Fruit fly (Drosophila melanogaster) whole organism, prepupa: ENCODE results near the gene Acp65Aa.
A peak's percentile ranks its signal among the peaks of the same experiment; 100 is the strongest.

Experiments used
- Blimp-1 ChIP-seq: fragments of 200-800 bp; sonication (Bioruptor generic); optimal IDR thresholded peaks from 3 replicates; lab custom pipeline; 2017; ENCODE audit warnings: missing biosample characterization, missing genetic modification characterization, mild to moderate bottlenecking, moderate library complexity, missing genetic modification reagents
- CG10631 ChIP-seq: fragments of 200-800 bp; sonication (Bioruptor generic); optimal IDR thresholded peaks from 2 replicates; lab custom pipeline; 2016; ENCODE audit warnings: missing biosample characterization, missing genetic modification characterization
- CG10669 ChIP-seq: fragments of 200-800 bp; sonication (Bioruptor generic); optimal IDR thresholded peaks from 3 replicates; lab custom pipeline; 2018; ENCODE audit warnings: missing biosample characterization, mild to moderate bottlenecking, missing genetic modification characterization, moderate library complexity
- CG11294 ChIP-seq: fragments of 200-800 bp; sonication (Bioruptor generic); IDR thresholded peaks from 2 replicates; pipeline ENCODE4 v1.3.6; 2022; ENCODE audit warnings: missing biosample characterization, missing genetic modification characterization
- CG15336 ChIP-seq: fragments of 200-800 bp; sonication (Bioruptor generic); IDR thresholded peaks from 2 replicates; pipeline ENCODE4 v1.3.6; 2022; ENCODE audit warnings: missing biosample characterization, missing genetic modification characterization
- CG1621 ChIP-seq: fragments of 200-800 bp; sonication (Bioruptor generic); optimal IDR thresholded peaks from 3 replicates; lab custom pipeline; 2018; ENCODE audit warnings: missing biosample characterization, mild to moderate bottlenecking, missing genetic modification characterization
- CG16779 ChIP-seq: fragments of 200-800 bp; sonication (Bioruptor generic); optimal IDR thresholded peaks from 3 replicates; lab custom pipeline; 2017; ENCODE audit warnings: missing biosample characterization, mild to moderate bottlenecking, missing genetic modification characterization
- CG31627 ChIP-seq: fragments of 200-800 bp; sonication (Bioruptor generic); optimal IDR thresholded peaks from 3 replicates; lab custom pipeline; 2016; ENCODE audit warnings: missing biosample characterization, missing genetic modification characterization
- CG32006 ChIP-seq: fragments of 200-800 bp; sonication (Bioruptor generic); optimal IDR thresholded peaks from 3 replicates; lab custom pipeline; 2017; ENCODE audit warnings: missing biosample characterization, mild to moderate bottlenecking, missing genetic modification characterization
- CG34406 ChIP-seq: fragments of 200-800 bp; sonication (Bioruptor generic); optimal IDR thresholded peaks from 3 replicates; lab custom pipeline; 2016; ENCODE audit warnings: missing biosample characterization, missing genetic modification characterization
- CG3919 ChIP-seq: fragments of 200-800 bp; sonication (Bioruptor generic); optimal IDR thresholded peaks from 3 replicates; lab custom pipeline; 2016; ENCODE audit warnings: missing biosample characterization, missing genetic modification characterization
- CG4318 ChIP-seq: fragments of 200-800 bp; sonication (Bioruptor generic); optimal IDR thresholded peaks from 3 replicates; lab custom pipeline; 2017; ENCODE audit warnings: missing biosample characterization, mild to moderate bottlenecking, missing genetic modification characterization
- CG6163 ChIP-seq: fragments of 200-800 bp; sonication (Bioruptor generic); IDR thresholded peaks from 3 replicates; pipeline ENCODE4 v1.3.6; 2022; ENCODE audit warnings: missing biosample characterization, missing genetic modification characterization
- CG6276 ChIP-seq: fragments of 200-800 bp; sonication (Bioruptor generic); optimal IDR thresholded peaks from 2 replicates; lab custom pipeline; 2017; ENCODE audit warnings: missing biosample characterization, mild to moderate bottlenecking, missing genetic modification characterization
- CG6792 ChIP-seq: fragments of 200-800 bp; sonication (Bioruptor generic); optimal IDR thresholded peaks from 3 replicates; lab custom pipeline; 2016; ENCODE audit warnings: missing biosample characterization, missing genetic modification characterization
- CG6808 ChIP-seq: fragments of 200-800 bp; sonication (Bioruptor generic); optimal IDR thresholded peaks from 3 replicates; lab custom pipeline; 2017; ENCODE audit warnings: missing biosample characterization, missing genetic modification characterization, mild to moderate bottlenecking, moderate library complexity, missing genetic modification reagents
- CG6854 ChIP-seq: fragments of 200-800 bp; sonication (Bioruptor generic); optimal IDR thresholded peaks from 2 replicates; lab custom pipeline; 2017; ENCODE audit warnings: missing biosample characterization, mild to moderate bottlenecking, missing genetic modification characterization
- CG8119 ChIP-seq: fragments of 200-800 bp; sonication (Bioruptor generic); IDR thresholded peaks from 3 replicates; pipeline ENCODE4 v1.3.6; 2022; ENCODE audit warnings: missing biosample characterization, missing genetic modification characterization
- CG8319 ChIP-seq: fragments of 200-800 bp; sonication (Bioruptor generic); optimal IDR thresholded peaks from 3 replicates; lab custom pipeline; 2016; ENCODE audit warnings: missing biosample characterization, missing genetic modification characterization
- CG9139 ChIP-seq: fragments of 200-800 bp; sonication (Bioruptor generic); optimal IDR thresholded peaks from 3 replicates; lab custom pipeline; 2017; ENCODE audit warnings: missing biosample characterization, mild to moderate bottlenecking, missing genetic modification characterization
- Eip75B ChIP-seq: fragments of 200-800 bp; sonication (Bioruptor generic); optimal IDR thresholded peaks from 3 replicates; lab custom pipeline; 2016; ENCODE audit warnings: missing biosample characterization, missing genetic modification characterization
- Eip78C ChIP-seq: fragments of 200-800 bp; sonication (Bioruptor generic); peaks from one replicate; lab custom pipeline; 2016; ENCODE audit warnings: missing biosample characterization, missing genetic modification characterization
- Ets21C ChIP-seq: fragments of 200-800 bp; sonication (Bioruptor generic); optimal IDR thresholded peaks from 3 replicates; lab custom pipeline; 2016; ENCODE audit warnings: missing biosample characterization, missing genetic modification characterization
- Ets96B ChIP-seq: fragments of 200-800 bp; optimal IDR thresholded peaks from 2 replicates; lab custom pipeline; 2019; ENCODE audit warnings: missing biosample characterization, mild to moderate bottlenecking, missing genetic modification characterization, moderate library complexity
- Gug ChIP-seq: fragments of 200-800 bp; sonication (Bioruptor generic); IDR thresholded peaks from 2 replicates; pipeline ENCODE4 v1.3.6; 2022; ENCODE audit warnings: missing biosample characterization, missing genetic modification characterization
- Hr39 ChIP-seq: fragments of 200-800 bp; sonication (Bioruptor generic); optimal IDR thresholded peaks from 2 replicates; lab custom pipeline; 2016; ENCODE audit warnings: missing biosample characterization, missing genetic modification characterization
- Hr4 ChIP-seq: fragments of 200-800 bp; sonication (Bioruptor generic); optimal IDR thresholded peaks from 3 replicates; lab custom pipeline; 2016; ENCODE audit warnings: missing biosample characterization, missing genetic modification characterization
- Met ChIP-seq: fragments of 200-800 bp; sonication (Bioruptor generic); optimal IDR thresholded peaks from 3 replicates; lab custom pipeline; 2016; ENCODE audit warnings: missing biosample characterization, missing genetic modification characterization
- Smox ChIP-seq: fragments of 200-800 bp; sonication (Bioruptor generic); optimal IDR thresholded peaks from 3 replicates; lab custom pipeline; 2016; ENCODE audit warnings: missing biosample characterization, missing genetic modification characterization
- Sox102F ChIP-seq: fragments of 200-800 bp; sonication (Bioruptor generic); optimal IDR thresholded peaks from 2 replicates; lab custom pipeline; 2016; ENCODE audit warnings: missing biosample characterization, mild to moderate bottlenecking, missing genetic modification characterization
- Sox14 ChIP-seq: fragments of 200-800 bp; sonication (Bioruptor generic); optimal IDR thresholded peaks from 3 replicates; lab custom pipeline; 2016; ENCODE audit warnings: missing biosample characterization, missing genetic modification characterization
- Sox15 ChIP-seq: fragments of 200-800 bp; sonication (Bioruptor generic); optimal IDR thresholded peaks from 3 replicates; lab custom pipeline; 2016; ENCODE audit warnings: missing biosample characterization, missing genetic modification characterization
- cyc ChIP-seq: fragments of 200-800 bp; sonication (Bioruptor generic); optimal IDR thresholded peaks from 3 replicates; lab custom pipeline; 2016; ENCODE audit warnings: missing biosample characterization, missing genetic modification characterization
- dac ChIP-seq: fragments of 200-800 bp; sonication (Bioruptor generic); optimal IDR thresholded peaks from 2 replicates; lab custom pipeline; 2017; ENCODE audit warnings: missing biosample characterization, mild to moderate bottlenecking, missing genetic modification characterization
- dsx ChIP-seq: fragments of 200-800 bp; optimal IDR thresholded peaks from 3 replicates; lab custom pipeline; 2019; ENCODE audit warnings: missing biosample characterization, mild to moderate bottlenecking, missing genetic modification characterization, moderate library complexity; ENCODE audit not compliant: poor library complexity, severe bottlenecking
- eg ChIP-seq: fragments of 200-800 bp; sonication (Bioruptor generic); IDR thresholded peaks from 3 replicates; pipeline ENCODE4 v1.3.6; 2022; ENCODE audit warnings: missing biosample characterization, missing genetic modification characterization
- esn ChIP-seq: fragments of 200-800 bp; sonication (Bioruptor generic); optimal IDR thresholded peaks from 2 replicates; lab custom pipeline; 2016; ENCODE audit warnings: missing biosample characterization, mild to moderate bottlenecking, missing genetic modification characterization, moderate library complexity
- fd59A ChIP-seq: fragments of 200-800 bp; sonication (Bioruptor generic); optimal IDR thresholded peaks from 2 replicates; lab custom pipeline; 2017; ENCODE audit warnings: missing biosample characterization, mild to moderate bottlenecking, missing genetic modification characterization, missing genetic modification reagents
- fd85E ChIP-seq: fragments of 200-800 bp; sonication (Bioruptor generic); optimal IDR thresholded peaks from 3 replicates; lab custom pipeline; 2016; ENCODE audit warnings: missing biosample characterization, missing genetic modification characterization
- fkh ChIP-seq: fragments of 200-800 bp; sonication (Bioruptor generic); optimal IDR thresholded peaks from 3 replicates; lab custom pipeline; 2017; ENCODE audit warnings: missing biosample characterization, mild to moderate bottlenecking, missing genetic modification characterization, moderate library complexity
- lz ChIP-seq: fragments of 200-800 bp; sonication (Bioruptor generic); optimal IDR thresholded peaks from 3 replicates; lab custom pipeline; 2016; ENCODE audit warnings: missing biosample characterization, missing genetic modification characterization
- net ChIP-seq: fragments of 200-800 bp; sonication (Bioruptor generic); optimal IDR thresholded peaks from 3 replicates; lab custom pipeline; 2016; ENCODE audit warnings: missing biosample characterization, missing genetic modification characterization
- pdm3 ChIP-seq: fragments of 200-800 bp; sonication (Bioruptor generic); optimal IDR thresholded peaks from 3 replicates; lab custom pipeline; 2016; ENCODE audit warnings: missing biosample characterization, missing genetic modification characterization
- ss ChIP-seq, 2 experiments: fragments of 200-800 bp; sonication (Bioruptor generic); optimal IDR thresholded peaks; 2 replicates in 1 of 2; 3 replicates in 1 of 2; lab custom pipeline; 2017 to 2018; ENCODE audit warnings: mild to moderate bottlenecking in 2 of 2, missing biosample characterization in 2 of 2, missing genetic modification characterization in 2 of 2, moderate library complexity in 1 of 2
- svp ChIP-seq: fragments of 200-800 bp; sonication (Bioruptor generic); peaks from one replicate; lab custom pipeline; 2016; ENCODE audit warnings: missing biosample characterization, missing genetic modification characterization
- topi ChIP-seq: fragments of 200-800 bp; sonication (Bioruptor generic); optimal IDR thresholded peaks from 3 replicates; lab custom pipeline; 2016; ENCODE audit warnings: missing biosample characterization, missing genetic modification characterization
- vri ChIP-seq: fragments of 200-800 bp; sonication (Bioruptor generic); optimal IDR thresholded peaks from 3 replicates; lab custom pipeline; 2016; ENCODE audit warnings: missing biosample characterization, mild to moderate bottlenecking, missing genetic modification characterization

The Acp65Aa gene

DNA sequence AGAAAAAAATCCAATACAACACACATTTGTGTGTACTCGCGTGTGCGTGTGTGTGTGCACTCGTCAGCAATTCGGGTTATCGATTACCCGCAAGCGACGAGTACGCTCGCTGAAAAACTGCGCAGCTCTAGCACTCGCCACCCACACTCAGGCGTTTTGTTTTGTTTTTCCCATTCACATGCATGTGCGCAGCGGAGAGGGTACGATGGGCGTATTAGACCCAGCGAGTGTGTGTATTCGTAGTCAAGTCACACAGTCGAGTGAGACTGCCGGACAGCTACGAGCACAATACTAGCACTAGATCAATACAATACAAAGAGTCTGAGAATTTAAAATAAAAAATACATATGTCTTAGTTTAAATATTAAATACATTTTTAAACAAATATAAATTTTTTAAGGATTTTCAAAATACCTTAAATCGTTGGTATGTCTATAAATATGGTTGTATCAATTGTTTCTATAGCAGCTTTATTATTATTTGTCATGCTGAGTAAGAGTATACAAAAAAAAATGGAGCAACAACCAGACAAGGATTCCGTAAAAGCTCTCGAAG, 32.4 kb upstream of the Acp65Aa start, which contains the start of the genes D19B and CG43293 (continued):
- TF ChIP-seq CG32006 (GFP tag; lab: Kevin White, UChicago): peak; percentile 87
- peak; percentile 93 for TF ChIP-seq CG3919 (GFP tag; lab: Kevin White, UChicago)
- TF ChIP-seq CG11294 (GFP tag; lab: Robert Waterston, UW): peak; percentile 80
- TF ChIP-seq fd85E (GFP tag; lab: Kevin White, UChicago): peak; percentile 51
- peak; percentile 87 for TF ChIP-seq CG31627 (GFP tag; lab: Kevin White, UChicago)
- peak; percentile 96 for TF ChIP-seq Eip78C (GFP tag; lab: Kevin White, UChicago)
- no peak for TF ChIP-seq vri (GFP tag; lab: Kevin White, UChicago)
- TF ChIP-seq CG8319: peak; percentile 77
- peak; percentile 83 for TF ChIP-seq Ets96B
- peak; percentile 81 for TF ChIP-seq CG16779 (tag; lab: Kevin White, UChicago)
- TF ChIP-seq dac (GFP tag; lab: Kevin White, UChicago): peak; percentile 85
- peak; percentile 83 for TF ChIP-seq Smox (GFP tag; lab: Kevin White, UChicago)
- peak; percentile 72 for TF ChIP-seq Gug (GFP tag; lab: Robert Waterston, UW)
- TF ChIP-seq Blimp-1 (GFP tag; lab: Kevin White, UChicago): no peak
- peak; percentile 88 for TF ChIP-seq CG10631
- TF ChIP-seq CG10669: peak; percentile 85
- TF ChIP-seq fd59A (GFP tag; lab: Kevin White, UChicago): peak; percentile 71
- TF ChIP-seq Ets21C (GFP tag; lab: Kevin White, UChicago): peak; percentile 74
- peak; percentile 72 for TF ChIP-seq Sox15 (GFP tag; lab: Kevin White, UChicago)
- peak; percentile 88 for TF ChIP-seq Eip75B (GFP tag; lab: Kevin White, UChicago)
- TF ChIP-seq dsx (GFP tag; lab: Kevin White, UChicago): peak; percentile 77
- peak; percentile 65 for TF ChIP-seq CG6854 (GFP tag; lab: Kevin White, UChicago)
- peak; percentile 83 for TF ChIP-seq topi (GFP tag; lab: Kevin White, UChicago)
- TF ChIP-seq Sox102F (GFP tag; lab: Kevin White, UChicago): peak; percentile 88
- peak; percentile 83 for TF ChIP-seq CG34406 (GFP tag; lab: Kevin White, UChicago)
- peak; percentile 86 for TF ChIP-seq pdm3 (GFP tag; lab: Kevin White, UChicago)
- TF ChIP-seq CG6163 (GFP tag; lab: Robert Waterston, UW): peak; percentile 91
- peak; percentile 92 for TF ChIP-seq eg (GFP tag; lab: Robert Waterston, UW)
- TF ChIP-seq Hr4: peak; percentile 93
- peak; percentile 71 for TF ChIP-seq CG4318 (GFP tag; lab: Kevin White, UChicago)
- peak; percentile 89 for TF ChIP-seq fkh (GFP tag; lab: Kevin White, UChicago)
- TF ChIP-seq lz (GFP tag; lab: Kevin White, UChicago): peak; percentile 83
- TF ChIP-seq CG6792 (GFP tag; lab: Kevin White, UChicago): peak; percentile 85

DNA sequence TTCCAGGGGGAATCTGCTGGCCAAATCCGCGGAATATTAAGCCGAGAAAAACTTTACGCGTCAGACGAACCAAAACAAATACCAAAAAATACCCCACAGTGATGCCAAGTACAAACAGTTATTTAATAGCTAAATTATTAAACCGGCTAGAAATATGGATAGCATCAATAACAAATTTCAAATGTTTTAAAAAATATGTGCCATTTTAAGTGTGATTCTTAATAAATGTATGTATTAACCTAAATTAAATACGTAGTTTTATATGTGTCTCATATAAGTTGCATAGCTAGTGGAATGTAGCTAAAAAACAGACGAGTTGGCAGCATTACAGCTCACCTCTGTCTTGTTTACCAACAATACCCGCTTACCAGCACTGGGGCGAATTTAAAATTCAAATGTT, 29.2 kb upstream of the Acp65Aa start, which contains the start of gene CG10274:
CG10274 (minus strand) TSS at position 54 of the 400 bp plus-strand sequence.
- no peak for TF ChIP-seq CG6808
- peak; percentile 77 for TF ChIP-seq lz (GFP tag; lab: Kevin White, UChicago)
- TF ChIP-seq CG9139: no peak
- no peak for TF ChIP-seq CG15336
- no peak for TF ChIP-seq Sox14 (GFP tag; lab: Kevin White, UChicago)
- TF ChIP-seq Hr4: no peak
- no peak for TF ChIP-seq CG6854 (GFP tag; lab: Kevin White, UChicago)
- no peak for TF ChIP-seq net
- TF ChIP-seq topi (GFP tag; lab: Kevin White, UChicago): no peak
- peak; percentile 82 for TF ChIP-seq CG31627 (GFP tag; lab: Kevin White, UChicago)
- TF ChIP-seq Met (GFP tag; lab: Kevin White, UChicago): no peak
- TF ChIP-seq CG4318 (GFP tag; lab: Kevin White, UChicago): no peak
- TF ChIP-seq Eip78C (GFP tag; lab: Kevin White, UChicago): no peak
- TF ChIP-seq CG6276 (GFP tag; lab: Kevin White, UChicago): no peak
- peak; percentile 33 for TF ChIP-seq CG1621 (tag; lab: Kevin White, UChicago)
- no peak for TF ChIP-seq dsx (GFP tag; lab: Kevin White, UChicago)
- peak; percentile 71 for TF ChIP-seq cyc (GFP tag; lab: Kevin White, UChicago)
- no peak for TF ChIP-seq ss (GFP tag; optimal IDR thresholded peaks at IDR 0.05; lab: Kevin White, UChicago)
- TF ChIP-seq Ets96B: peak; percentile 64
- peak; percentile 74 for TF ChIP-seq Sox15 (GFP tag; lab: Kevin White, UChicago)
- no peak; the same call in 1 of the 2 replicates for TF ChIP-seq CG11294 (GFP tag; lab: Robert Waterston, UW)
- no peak for TF ChIP-seq CG10631
- TF ChIP-seq fd59A (GFP tag; lab: Kevin White, UChicago): peak; percentile 34
- no peak for TF ChIP-seq CG8119 (GFP tag; lab: Robert Waterston, UW)
- peak; percentile 82 for TF ChIP-seq Hr39 (GFP tag; lab: Kevin White, UChicago)
- no peak for TF ChIP-seq CG3919 (GFP tag; lab: Kevin White, UChicago)
- no peak for TF ChIP-seq pdm3 (GFP tag; lab: Kevin White, UChicago)
- peak; percentile 79 for TF ChIP-seq esn (GFP tag; lab: Kevin White, UChicago)
- TF ChIP-seq CG10669: no peak
- TF ChIP-seq svp (GFP tag; lab: Kevin White, UChicago): no peak
- TF ChIP-seq Eip75B (GFP tag; lab: Kevin White, UChicago): no peak
